Fruit fly (Drosophila melanogaster) whole organism, prepupa: ENCODE results near the gene sif.

ENCODE experiments used
- CG10631 ChIP-seq: fragments of 200-800 bp; sonication (Bioruptor generic); optimal IDR thresholded peaks from 2 replicates; lab custom pipeline; 2016; ENCODE audit warnings: missing biosample characterization, missing genetic modification characterization
- CG32006 ChIP-seq: fragments of 200-800 bp; sonication (Bioruptor generic); optimal IDR thresholded peaks from 3 replicates; lab custom pipeline; 2017; ENCODE audit warnings: missing biosample characterization, mild to moderate bottlenecking, missing genetic modification characterization
- CG8119 ChIP-seq: fragments of 200-800 bp; sonication (Bioruptor generic); IDR thresholded peaks from 3 replicates; pipeline ENCODE4 v1.3.6; 2022; ENCODE audit warnings: missing biosample characterization, missing genetic modification characterization
- Eip75B ChIP-seq: fragments of 200-800 bp; sonication (Bioruptor generic); optimal IDR thresholded peaks from 3 replicates; lab custom pipeline; 2016; ENCODE audit warnings: missing biosample characterization, missing genetic modification characterization
- Lpt ChIP-seq: fragments of 200-800 bp; sonication (Bioruptor generic); optimal IDR thresholded peaks from 3 replicates; lab custom pipeline; 2016; ENCODE audit warnings: missing biosample characterization, missing genetic modification characterization

DNA sequence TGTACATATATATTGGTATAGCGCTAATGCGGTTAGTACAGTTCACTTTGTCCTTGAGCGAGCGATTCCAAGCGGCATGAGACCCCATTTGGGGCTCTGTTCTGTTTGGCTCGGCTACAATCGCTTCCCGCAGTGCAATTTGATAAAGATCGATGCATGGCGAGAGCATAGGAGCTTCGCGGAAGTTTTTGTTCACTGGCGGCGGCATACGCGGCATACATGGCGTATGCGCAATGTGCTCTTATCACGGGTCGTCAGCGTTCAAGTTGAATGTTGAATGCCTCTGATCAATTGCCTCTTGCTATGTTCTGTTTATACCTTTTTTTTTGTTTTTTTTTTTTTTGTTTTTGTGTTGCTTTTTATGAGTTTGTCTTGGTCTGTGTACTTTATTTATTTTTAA is 16.6 kb upstream of the sif start:
- TF ChIP-seq Eip75B (GFP tag; lab: Kevin White, UChicago): no peak
- no peak for TF ChIP-seq CG10631 (GFP tag; lab: Kevin White, UChicago)
- no peak for TF ChIP-seq Lpt (GFP tag; lab: Kevin White, UChicago)
- TF ChIP-seq CG8119 (GFP tag; lab: Robert Waterston, UW): no peak
- no peak for TF ChIP-seq CG32006 (GFP tag; lab: Kevin White, UChicago)
